Worm (Caenorhabditis elegans) whole organism, L4 larva: Measurements from ENCODE around the gene F35H10.10.
A peak's percentile ranks its signal among the peaks of the same experiment; 100 is the strongest.

Experiments
- D1046.2 ChIP-seq: fragments of 200-800 bp; sonication (Bioruptor generic); IDR thresholded peaks from 2 replicates; pipeline ENCODE4 v1.3.6; 2022; ENCODE audit warnings: missing genetic modification characterization, missing compliant biosample characterization
- F26F4.8 ChIP-seq: fragments of 200-800 bp; sonication (Bioruptor generic); conservative IDR thresholded peaks from 2 replicates; pipeline ENCODE4 v1.3.6; 2022; ENCODE audit warnings: missing genetic modification characterization, missing compliant biosample characterization
- F44E2.7 ChIP-seq: fragments of 200-800 bp; sonication (Bioruptor generic); IDR thresholded peaks from 2 replicates; pipeline ENCODE4 v2.1.2; 2022; ENCODE audit warnings: missing genetic modification characterization, missing compliant biosample characterization
- T26A8.4 ChIP-seq: fragments of 200-800 bp; sonication (Bioruptor generic); IDR thresholded peaks from 2 replicates; pipeline ENCODE4 v1.3.6; 2022; ENCODE audit warnings: missing genetic modification characterization, missing compliant biosample characterization
- aha-1 ChIP-seq: fragments of 150-350 bp; peaks from one replicate; lab custom pipeline; 2014; ENCODE audit warnings: missing biosample characterization, missing genetic modification characterization
- ama-1 ChIP-seq: fragments of 150-350 bp; optimal IDR thresholded peaks from 2 replicates; lab custom pipeline; 2014; ENCODE audit warnings: inconsistent platforms, mixed read lengths
- ces-1 ChIP-seq: fragments of 150-350 bp; sonication (generic microtip); optimal IDR thresholded peaks from 4 replicates; lab custom pipeline; 2014; ENCODE audit warnings: missing biosample characterization, missing genetic modification reagents, missing genetic modification characterization
- daf-19 ChIP-seq: fragments of 200-800 bp; sonication (Bioruptor generic); conservative IDR thresholded peaks from 2 replicates; pipeline ENCODE4 v1.3.6; 2022; ENCODE audit warnings: missing genetic modification characterization, missing compliant biosample characterization
- dmd-6 ChIP-seq: fragments of 200-800 bp; sonication (Bioruptor generic); IDR thresholded peaks from 2 replicates; pipeline ENCODE4 v1.3.6; 2022; ENCODE audit warnings: missing genetic modification reagents, missing genetic modification characterization, missing compliant biosample characterization
- dmd-9 ChIP-seq: fragments of 200-800 bp; sonication (Bioruptor generic); IDR thresholded peaks from 2 replicates; pipeline ENCODE4 v1.3.6; 2022; ENCODE audit warnings: missing genetic modification reagents, missing genetic modification characterization, missing compliant biosample characterization
- dve-1 ChIP-seq: sonication (generic microtip); optimal IDR thresholded peaks from 2 replicates; lab custom pipeline; 2017; ENCODE audit warnings: antibody characterized with exemption, mild to moderate bottlenecking, missing genetic modification characterization, missing compliant biosample characterization; ENCODE audit not compliant: insufficient read depth
- egl-27 ChIP-seq: sonication (generic microtip); optimal IDR thresholded peaks from 3 replicates; lab custom pipeline; 2017; ENCODE audit warnings: missing biosample characterization, missing genetic modification reagents, missing genetic modification characterization
- fkh-10 ChIP-seq: fragments of 150-350 bp; optimal IDR thresholded peaks from 2 replicates; lab custom pipeline; 2014; ENCODE audit warnings: missing biosample characterization, missing genetic modification reagents, missing genetic modification characterization
- hif-1 ChIP-seq, 2 experiments: sonication (generic microtip); optimal IDR thresholded peaks; 2 replicates each; lab custom pipeline; 2016 to 2017; ENCODE audit warnings: missing compliant biosample characterization in 2 of 2, missing genetic modification characterization in 2 of 2, missing genetic modification reagents in 2 of 2, missing genotype in 2 of 2, mild to moderate bottlenecking in 1 of 2
- lin-29 ChIP-seq: fragments of 200-800 bp; sonication (Bioruptor generic); IDR thresholded peaks from 2 replicates; pipeline ENCODE4 v1.3.6; 2022; ENCODE audit warnings: missing genetic modification reagents, missing genetic modification characterization, missing compliant biosample characterization
- madf-9 ChIP-seq: fragments of 200-800 bp; sonication (Bioruptor generic); conservative IDR thresholded peaks from 2 replicates; pipeline ENCODE4 v1.3.6; 2022; ENCODE audit warnings: missing genetic modification reagents, missing genetic modification characterization, missing compliant biosample characterization
- mep-1 ChIP-seq: fragments of 150-350 bp; sonication (generic microtip); optimal IDR thresholded peaks from 3 replicates; lab custom pipeline; 2014; ENCODE audit warnings: missing biosample characterization, missing genetic modification characterization
- nhr-237 ChIP-seq: sonication (generic microtip); optimal IDR thresholded peaks from 2 replicates; lab custom pipeline; 2017; ENCODE audit warnings: missing biosample characterization, missing genetic modification characterization
- nhr-41 ChIP-seq: fragments of 200-800 bp; sonication (Bioruptor generic); IDR thresholded peaks from 2 replicates; pipeline ENCODE4 v1.3.6; 2022; ENCODE audit warnings: missing genetic modification reagents, missing genetic modification characterization, missing compliant biosample characterization
- nhr-42 ChIP-seq: fragments of 200-800 bp; sonication (Bioruptor generic); IDR thresholded peaks from 2 replicates; pipeline ENCODE4 v1.3.6; 2022; ENCODE audit warnings: missing genetic modification characterization, missing compliant biosample characterization
- nhr-77 ChIP-seq: fragments of 150-350 bp; optimal IDR thresholded peaks from 2 replicates; lab custom pipeline; 2014; ENCODE audit warnings: missing biosample characterization, missing genetic modification characterization
- php-3 ChIP-seq: fragments of 200-800 bp; sonication (Bioruptor generic); IDR thresholded peaks from 2 replicates; pipeline ENCODE4 v1.3.6; 2022; ENCODE audit warnings: missing genetic modification reagents, missing genetic modification characterization, missing compliant biosample characterization
- pqm-1 ChIP-seq: sonication (generic microtip); optimal IDR thresholded peaks from 2 replicates; lab custom pipeline; 2017; ENCODE audit warnings: missing biosample characterization, missing genetic modification characterization
- rbr-2 ChIP-seq: sonication (generic microtip); optimal IDR thresholded peaks from 2 replicates; lab custom pipeline; 2016; ENCODE audit warnings: missing genotype, missing genetic modification characterization, missing compliant biosample characterization
- saeg-2 ChIP-seq: fragments of 200-800 bp; sonication (Bioruptor generic); IDR thresholded peaks from 2 replicates; pipeline ENCODE4 v1.3.6; 2022; ENCODE audit warnings: missing genetic modification reagents, missing genetic modification characterization, missing compliant biosample characterization
- tag-97 ChIP-seq: fragments of 200-800 bp; sonication (Bioruptor generic); IDR thresholded peaks from 2 replicates; pipeline ENCODE4 v1.3.6; 2022; ENCODE audit warnings: missing genetic modification characterization, missing compliant biosample characterization
- tra-1 ChIP-seq: fragments of 200-800 bp; sonication (Bioruptor generic); IDR thresholded peaks from 2 replicates; pipeline ENCODE4 v1.3.6; 2022; ENCODE audit warnings: missing genetic modification reagents, missing genetic modification characterization, missing compliant biosample characterization
- unc-62 ChIP-seq, 3 experiments: fragments of 150-350 bp in 1 of 3; sonication (generic microtip); optimal IDR thresholded peaks in 2 of 3; peaks in 1 of 3; 1 replicate in 1 of 3; 2 replicates in 2 of 3; lab custom pipeline; 2014 to 2017; ENCODE audit warnings: missing biosample characterization in 3 of 3, missing genetic modification characterization in 3 of 3, missing genetic modification reagents in 3 of 3, missing genotype in 1 of 3
- vab-7 ChIP-seq: fragments of 200-800 bp; sonication (Bioruptor generic); IDR thresholded peaks from 2 replicates; pipeline ENCODE4 v1.3.6; 2022; ENCODE audit warnings: missing genetic modification reagents, missing genetic modification characterization, missing compliant biosample characterization
- zag-1 ChIP-seq: fragments of 150-350 bp; optimal IDR thresholded peaks from 2 replicates; lab custom pipeline; 2014; ENCODE audit warnings: missing biosample characterization, missing genetic modification characterization
- zfp-3 ChIP-seq: fragments of 200-800 bp; sonication (Bioruptor generic); conservative IDR thresholded peaks from 2 replicates; pipeline ENCODE4 v1.3.6; 2022; ENCODE audit warnings: missing genetic modification reagents, missing genetic modification characterization, missing compliant biosample characterization
- zip-11 ChIP-seq: fragments of 200-800 bp; sonication (Bioruptor generic); IDR thresholded peaks from 2 replicates; pipeline ENCODE4 v1.3.6; 2022; ENCODE audit warnings: missing genetic modification characterization, missing compliant biosample characterization

The F35H10.10 gene

DNA sequence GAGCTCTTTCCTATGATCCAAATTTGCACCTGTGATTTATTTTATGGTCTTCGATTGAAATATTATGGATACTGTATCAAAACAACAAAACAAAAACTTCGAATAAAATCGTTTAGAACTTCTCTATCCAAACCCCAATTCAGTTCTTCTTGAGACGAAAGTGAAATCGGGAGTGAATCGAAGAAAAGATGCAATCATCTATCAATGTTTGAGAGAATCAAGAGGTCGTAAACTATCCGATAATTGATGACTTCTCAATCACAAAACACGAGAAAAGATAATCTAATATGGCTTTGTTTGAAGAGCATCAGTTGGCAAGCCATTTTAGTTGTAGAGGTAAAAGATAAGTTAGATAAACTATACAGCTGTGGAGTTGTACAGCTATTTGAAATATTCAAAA is 5.1 kb upstream of the F35H10.10 start:
- peak; percentile 59; the same call in 1 of the 2 replicates for TF ChIP-seq php-3
- TF ChIP-seq pqm-1 (tag; lab: Kevin White, UChicago), result no peak
- TF ChIP-seq saeg-2 (GFP tag; lab: Robert Waterston, UW), result no peak

ce11 chrIV:8312105-8312504 is 641 bp downstream of the F35H10.10 start:
- TF ChIP-seq unc-62 (GFP tag; optimal IDR thresholded peaks at IDR 0.05 in 1 of 2; lab: Kevin White, UChicago) (no peak), unc-62 (tag; optimal IDR thresholded peaks at IDR 0.05; lab: Kevin White, UChicago) (no peak), aha-1 (tag; lab: Kevin White, UChicago) (peak; percentile 79), nhr-77 (tag; lab: Kevin White, UChicago) (no peak), ces-1 (no peak), vab-7 (no peak), saeg-2 (GFP tag; lab: Robert Waterston, UW) (no peak), F44E2.7 (GFP tag; lab: Robert Waterston, UW) (no peak), dmd-9 (no peak)
- TF ChIP-seq, all 104 proteins: peak for 1

DNA sequence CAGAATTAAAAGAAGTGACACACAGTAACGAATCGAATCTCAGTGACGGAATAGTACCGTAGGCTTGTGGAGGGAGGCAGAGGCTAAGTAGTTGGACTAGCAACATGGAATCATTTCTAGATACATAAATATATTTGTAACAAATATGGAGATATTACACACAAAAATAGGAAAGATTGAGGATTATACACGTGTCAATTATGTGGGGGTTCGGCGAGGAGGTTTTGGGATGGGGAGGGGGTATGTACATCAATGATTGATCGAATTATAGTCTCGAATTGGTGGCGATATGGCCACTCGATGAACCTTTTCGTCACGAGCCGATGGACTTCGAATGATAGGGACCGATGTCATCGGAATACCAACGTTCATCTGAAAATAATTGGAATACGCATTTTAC is 5.3 kb downstream of the F35H10.10 start:
- TF ChIP-seq nhr-42, result no peak
- 0 out of 2 replicates have a peak, but pooled peaks have one; percentile 32 for TF ChIP-seq zfp-3 (GFP tag; lab: Robert Waterston, UW)
- TF ChIP-seq ama-1 (lab: Kevin White, UChicago), result no peak
- TF ChIP-seq tra-1 (GFP tag; lab: Robert Waterston, UW), result no peak

ce11 chrIV:8303668-8304067 is 9.1 kb downstream of the F35H10.10 start, which contains the start of gene vha-5:
Gene vha-5, plus strand, starts transcription at chrIV:8303968.
- TF ChIP-seq zfp-3 (GFP tag; lab: Robert Waterston, UW), result no peak
- TF ChIP-seq tag-97, result no peak
- no peak for TF ChIP-seq egl-27
- no peak for TF ChIP-seq unc-62 (GFP tag; optimal IDR thresholded peaks at IDR 0.05 in 1 of 2; lab: Kevin White, UChicago)
- TF ChIP-seq unc-62 (tag; optimal IDR thresholded peaks at IDR 0.05; lab: Kevin White, UChicago), result no peak
- no peak for TF ChIP-seq hif-1 (tag; optimal IDR thresholded peaks at IDR 0.05; lab: Kevin White, UChicago)
- TF ChIP-seq D1046.2 (GFP tag; lab: Robert Waterston, UW), result no peak
- TF ChIP-seq T26A8.4 (GFP tag; lab: Robert Waterston, UW), result no peak
- TF ChIP-seq madf-9 (GFP tag; lab: Robert Waterston, UW), result no peak
- TF ChIP-seq F26F4.8 (GFP tag; lab: Robert Waterston, UW), result no peak
- TF ChIP-seq nhr-237 (tag; lab: Kevin White, UChicago), result no peak
- TF ChIP-seq fkh-10, result no peak
- TF ChIP-seq dmd-6 (GFP tag; lab: Robert Waterston, UW), result no peak
- TF ChIP-seq zip-11 (GFP tag; lab: Robert Waterston, UW), result no peak
- no peak for TF ChIP-seq rbr-2 (tag; lab: Kevin White, UChicago)
- TF ChIP-seq mep-1 (tag; lab: Kevin White, UChicago), result no peak
- TF ChIP-seq dmd-9, result no peak
- TF ChIP-seq nhr-41, result no peak
- TF ChIP-seq zag-1 (tag; lab: Kevin White, UChicago), result no peak
- no peak for TF ChIP-seq dve-1 (tag; lab: Kevin White, UChicago)

ce11 chrIV:8302648-8303161 is 10.0 kb downstream of the F35H10.10 start:
- TF ChIP-seq daf-19 (GFP tag; lab: Robert Waterston, UW) (no peak), nhr-237 (tag; lab: Kevin White, UChicago) (no peak), lin-29 (GFP tag; lab: Robert Waterston, UW) (no peak), unc-62 (GFP tag; optimal IDR thresholded peaks at IDR 0.05 in 1 of 2; lab: Kevin White, UChicago) (peak in 1 of 2 experiments; percentile 20), unc-62 (tag; optimal IDR thresholded peaks at IDR 0.05; lab: Kevin White, UChicago) (no peak)
